Worm (Caenorhabditis elegans) whole organism, late embryonic: Measurements from ENCODE around the gene tsp-18.

Experiments used
- ama-1 ChIP-seq: fragments of 150-350 bp; optimal IDR thresholded peaks from 2 replicates; lab custom pipeline; 2014
- hlh-30 ChIP-seq: sonication (generic microtip); optimal IDR thresholded peaks from 2 replicates; lab custom pipeline; 2017; ENCODE audit warnings: antibody characterized with exemption, missing genetic modification characterization, missing compliant biosample characterization; ENCODE audit not compliant: insufficient read depth
- pqm-1 ChIP-seq: sonication (generic microtip); optimal IDR thresholded peaks from 2 replicates; lab custom pipeline; 2016; ENCODE audit warnings: missing genetic modification characterization, missing compliant biosample characterization
- tbx-2 ChIP-seq: sonication (generic microtip); optimal IDR thresholded peaks from 2 replicates; lab custom pipeline; 2016; ENCODE audit warnings: missing genetic modification characterization, missing compliant biosample characterization

ce11 chrII:5874130-5874529, 30.2 kb upstream of the tsp-18 start:
- TF ChIP-seq tbx-2 (tag; lab: Kevin White, UChicago) (no peak), pqm-1 (tag; lab: Kevin White, UChicago) (no peak), hlh-30 (peak; percentile 77), ama-1 (no peak)
